Worm (Caenorhabditis elegans) whole organism, early embryonic: ENCODE measurements around the gene Y37A1A.3.
A peak's percentile ranks its signal among the peaks of the same experiment; 100 is the strongest.

Experiments used
- B0310.2 ChIP-seq: sonication (generic microtip); optimal IDR thresholded peaks from 2 replicates; lab custom pipeline; 2016; ENCODE audit warnings: mild to moderate bottlenecking, missing genetic modification characterization, missing compliant biosample characterization
- F13C5.2 ChIP-seq: sonication (generic microtip); optimal IDR thresholded peaks from 2 replicates; lab custom pipeline; 2017; ENCODE audit warnings: mild to moderate bottlenecking, missing genetic modification characterization, inconsistent platforms, missing compliant biosample characterization
- aly-1 ChIP-seq: sonication (generic microtip); optimal IDR thresholded peaks from 2 replicates; lab custom pipeline; 2016; ENCODE audit warnings: missing genetic modification characterization, missing compliant biosample characterization
- ama-1 ChIP-seq: fragments of 150-350 bp; optimal IDR thresholded peaks from 2 replicates; lab custom pipeline; 2014
- ceh-13 ChIP-seq: fragments of 200-800 bp; sonication (Bioruptor generic); optimal IDR thresholded peaks from 2 replicates; lab custom pipeline; 2018; ENCODE audit warnings: mild to moderate bottlenecking, missing genetic modification characterization, missing compliant biosample characterization
- ceh-36 ChIP-seq: sonication (generic microtip); optimal IDR thresholded peaks from 2 replicates; lab custom pipeline; 2016; ENCODE audit warnings: missing genetic modification characterization, inconsistent platforms, missing compliant biosample characterization
- ets-7 ChIP-seq: sonication (generic microtip); optimal IDR thresholded peaks from 2 replicates; lab custom pipeline; 2016; ENCODE audit warnings: missing genotype, missing genetic modification characterization, missing compliant biosample characterization
- flt-1 ChIP-seq: fragments of 200-800 bp; sonication (Bioruptor generic); IDR thresholded peaks from 2 replicates; pipeline ENCODE4 v1.3.6; 2022; ENCODE audit warnings: missing genetic modification characterization, missing compliant biosample characterization
- hmbx-1 ChIP-seq: sonication (generic microtip); optimal IDR thresholded peaks from 2 replicates; lab custom pipeline; 2016; ENCODE audit warnings: mild to moderate bottlenecking, missing genetic modification characterization, missing compliant biosample characterization
- hmg-4 ChIP-seq: fragments of 200-800 bp; sonication (Bioruptor generic); optimal IDR thresholded peaks from 2 replicates; lab custom pipeline; 2018; ENCODE audit warnings: mild to moderate bottlenecking, missing genetic modification characterization, missing compliant biosample characterization
- hnd-1 ChIP-seq: sonication (generic microtip); optimal IDR thresholded peaks from 2 replicates; lab custom pipeline; 2016; ENCODE audit warnings: missing genetic modification characterization, missing compliant biosample characterization
- pes-1 ChIP-seq: fragments of 200-800 bp; sonication (Bioruptor generic); IDR thresholded peaks from 2 replicates; pipeline ENCODE4 v1.3.6; 2022; ENCODE audit warnings: missing genetic modification reagents, missing genetic modification characterization, missing compliant biosample characterization
- scrt-1 ChIP-seq: fragments of 200-800 bp; sonication (Bioruptor generic); IDR thresholded peaks from 2 replicates; pipeline ENCODE4 v1.3.6; 2022; ENCODE audit warnings: missing genetic modification characterization, missing compliant biosample characterization
- sea-1 ChIP-seq: fragments of 200-800 bp; sonication (Bioruptor generic); conservative IDR thresholded peaks from 2 replicates; pipeline ENCODE4 v1.3.6; 2022; ENCODE audit warnings: missing genetic modification characterization, missing compliant biosample characterization
- tbx-11 ChIP-seq: fragments of 200-800 bp; sonication (Bioruptor generic); IDR thresholded peaks from 2 replicates; pipeline ENCODE4 v1.3.6; 2022; ENCODE audit warnings: missing genetic modification characterization, missing compliant biosample characterization
- tbx-37 ChIP-seq: fragments of 200-800 bp; sonication (Bioruptor generic); conservative IDR thresholded peaks from 2 replicates; pipeline ENCODE4 v1.3.6; 2022; ENCODE audit warnings: missing genetic modification reagents, missing genetic modification characterization, missing compliant biosample characterization
- tra-4 ChIP-seq: sonication (generic microtip); optimal IDR thresholded peaks from 2 replicates; lab custom pipeline; 2017; ENCODE audit warnings: missing genetic modification characterization, missing compliant biosample characterization

Y37A1A.3 gene

DNA sequence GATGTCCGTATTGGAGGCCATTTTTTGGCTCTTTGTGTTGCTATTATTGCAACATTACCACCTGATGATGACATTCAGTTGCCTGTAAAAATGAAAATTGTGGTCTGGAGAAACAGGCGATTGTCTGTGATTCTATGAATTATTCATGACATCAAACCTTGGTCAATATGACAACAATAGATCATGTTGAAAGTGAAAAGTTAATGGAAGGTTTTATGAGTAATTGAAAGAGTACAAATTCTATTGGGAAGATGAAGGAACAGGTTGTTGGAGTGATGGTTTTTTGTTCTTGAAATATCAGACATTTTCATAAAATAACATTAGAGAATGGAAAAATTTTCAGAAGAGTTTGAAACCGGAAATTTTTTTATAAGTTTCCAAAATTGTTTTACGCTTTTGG is at the start of gene Y37A1A.3:
Gene Y37A1A.3, minus strand, starts transcription at position 101 of the 400 bp plus-strand sequence.
- TF ChIP-seq F13C5.2 (no peak), tbx-37 (no peak), ama-1 (lab: Kevin White, UChicago) (no peak), ceh-36 (tag; lab: Kevin White, UChicago) (no peak), hmbx-1 (tag; lab: Kevin White, UChicago) (no peak)

ce11 chrIV:13945188-13945587 is 42.5 kb upstream of the Y37A1A.3 start:
- TF ChIP-seq tbx-11 (GFP tag; lab: Robert Waterston, UW): 0 out of 2 replicates have a peak, but pooled peaks have one; percentile 15
- no peak for TF ChIP-seq ama-1 (lab: Kevin White, UChicago)
- no peak for TF ChIP-seq pes-1 (GFP tag; lab: Robert Waterston, UW)

DNA sequence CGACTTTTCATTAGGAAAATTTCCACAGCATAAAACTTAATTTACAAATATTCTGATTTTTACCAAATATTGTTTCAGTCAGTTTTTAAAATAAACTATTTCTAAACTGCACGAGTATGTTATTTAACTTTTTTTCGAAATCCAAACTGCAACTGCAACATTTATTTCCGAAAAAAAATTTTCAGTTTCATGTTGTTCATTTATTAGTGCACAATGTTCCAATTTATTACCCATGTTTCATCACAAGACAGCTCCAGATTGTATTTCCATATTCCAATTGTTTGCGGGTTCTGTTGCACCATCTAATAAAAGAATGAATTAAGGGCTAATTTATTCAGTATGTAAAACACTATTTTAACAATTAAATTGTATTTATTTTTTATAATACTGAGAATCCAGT is 39.0 kb upstream of the Y37A1A.3 start:
- no peak for TF ChIP-seq pes-1 (GFP tag; lab: Robert Waterston, UW)
- no peak for TF ChIP-seq F13C5.2
- TF ChIP-seq scrt-1 (GFP tag; lab: Robert Waterston, UW): no peak
- no peak for TF ChIP-seq sea-1 (GFP tag; lab: Robert Waterston, UW)
- TF ChIP-seq hmbx-1 (tag; lab: Kevin White, UChicago): no peak

- TF ChIP-seq pes-1 (GFP tag; lab: Robert Waterston, UW) (no peak), B0310.2 (tag; lab: Kevin White, UChicago) (no peak), tbx-11 (GFP tag; lab: Robert Waterston, UW) (no peak), tbx-37 (no peak), ceh-36 (tag; lab: Kevin White, UChicago) (no peak), ama-1 (lab: Kevin White, UChicago) (no peak), hmg-4 (GFP tag; lab: Kevin White, UChicago) (no peak), hmbx-1 (tag; lab: Kevin White, UChicago) (no peak), tra-4 (tag; lab: Kevin White, UChicago) (no peak), scrt-1 (GFP tag; lab: Robert Waterston, UW) (no peak), sea-1 (GFP tag; lab: Robert Waterston, UW) (no peak), ceh-13 (GFP tag; lab: Kevin White, UChicago) (no peak), F13C5.2 (no peak), flt-1 (no peak)
These were observed 38.2 kb upstream of the Y37A1A.3 start for ce11 chrIV:13940847-13941246.

DNA sequence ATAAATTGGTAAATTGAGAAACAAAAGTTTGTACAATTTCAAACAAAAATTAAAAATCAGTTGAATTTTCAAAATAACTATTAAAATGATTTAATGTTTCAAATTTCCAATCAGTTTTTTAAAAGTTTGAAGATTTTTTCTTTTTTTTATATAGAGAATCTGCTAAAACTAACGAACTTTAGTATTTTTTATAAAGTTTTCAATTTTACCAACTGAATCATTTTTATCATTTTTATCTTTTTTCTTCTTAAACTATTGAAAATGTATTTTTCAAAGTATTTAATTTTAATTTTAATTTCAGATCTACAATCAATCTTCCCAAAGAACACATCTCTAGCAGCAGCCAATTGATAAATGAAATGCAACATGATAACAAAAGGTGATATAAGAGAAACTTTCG is 31.4 kb upstream of the Y37A1A.3 start, which contains the start of gene Y37A1A.4:
Gene Y37A1A.4, plus strand, starts transcription at position 301 of the 400 bp plus-strand sequence.
- no peak for TF ChIP-seq aly-1 (tag; lab: Kevin White, UChicago)

DNA sequence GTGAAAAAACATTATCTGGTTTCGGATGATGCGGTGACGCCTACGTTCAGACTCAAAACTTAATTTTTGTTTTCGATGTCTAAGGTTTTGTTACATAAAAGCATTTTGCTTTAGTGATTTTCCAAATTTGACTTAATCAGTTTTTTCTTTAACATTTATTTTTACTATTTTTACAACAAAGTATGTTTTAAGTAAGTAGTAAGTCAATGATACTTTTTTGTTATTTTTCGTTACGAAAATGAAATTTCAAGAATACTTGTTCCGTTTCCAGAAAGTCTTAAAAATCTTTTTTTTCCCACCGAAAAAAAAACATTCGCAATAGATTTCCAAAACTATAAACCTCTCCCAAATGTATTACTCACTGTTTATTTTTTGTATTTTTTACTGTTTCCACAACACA is 25.0 kb upstream of the Y37A1A.3 start:
- no peak for TF ChIP-seq F13C5.2
- TF ChIP-seq ceh-36 (tag; lab: Kevin White, UChicago): no peak
- no peak for TF ChIP-seq tra-4 (tag; lab: Kevin White, UChicago)
- TF ChIP-seq tbx-11 (GFP tag; lab: Robert Waterston, UW): no peak
- no peak for TF ChIP-seq aly-1 (tag; lab: Kevin White, UChicago)
- TF ChIP-seq ets-7 (tag; lab: Kevin White, UChicago): no peak
- TF ChIP-seq hnd-1 (tag; lab: Kevin White, UChicago): no peak

- TF ChIP-seq pes-1 (GFP tag; lab: Robert Waterston, UW) (peak; percentile 69), sea-1 (GFP tag; lab: Robert Waterston, UW) (peak; percentile 78; the same call in 1 of the 2 replicates), tbx-37 (peak; percentile 44)
These were observed 19.6 kb upstream of the Y37A1A.3 start for ce11 chrIV:13922289-13922688.

ce11 chrIV:13919207-13919759 is 16.6 kb upstream of the Y37A1A.3 start:
- TF ChIP-seq scrt-1 (GFP tag; lab: Robert Waterston, UW) (no peak), ceh-13 (GFP tag; lab: Kevin White, UChicago) (no peak), aly-1 (tag; lab: Kevin White, UChicago) (no peak), tbx-11 (GFP tag; lab: Robert Waterston, UW) (no peak), sea-1 (GFP tag; lab: Robert Waterston, UW) (no peak), B0310.2 (tag; lab: Kevin White, UChicago) (no peak), tbx-37 (no peak), tra-4 (tag; lab: Kevin White, UChicago) (no peak), hmbx-1 (tag; lab: Kevin White, UChicago) (no peak), ets-7 (tag; lab: Kevin White, UChicago) (no peak), flt-1 (no peak), ama-1 (lab: Kevin White, UChicago) (no peak), hnd-1 (tag; lab: Kevin White, UChicago) (no peak), ceh-36 (tag; lab: Kevin White, UChicago) (no peak)

- TF ChIP-seq sea-1 (GFP tag; lab: Robert Waterston, UW) (no peak), pes-1 (GFP tag; lab: Robert Waterston, UW) (no peak), ama-1 (lab: Kevin White, UChicago) (no peak), ceh-13 (GFP tag; lab: Kevin White, UChicago) (no peak), ceh-36 (tag; lab: Kevin White, UChicago) (no peak), F13C5.2 (no peak), ets-7 (tag; lab: Kevin White, UChicago) (no peak), tbx-37 (no peak), tra-4 (tag; lab: Kevin White, UChicago) (no peak), hnd-1 (tag; lab: Kevin White, UChicago) (no peak), scrt-1 (GFP tag; lab: Robert Waterston, UW) (no peak), tbx-11 (GFP tag; lab: Robert Waterston, UW) (no peak), hmg-4 (GFP tag; lab: Kevin White, UChicago) (no peak)
These were observed 10.3 kb upstream of the Y37A1A.3 start, which contains the start of gene Y37A1A.2 for ce11 chrIV:13912929-13913328. TSS of gene Y37A1A.2 (minus strand) at chrIV:13913029.
